Worm (Caenorhabditis elegans) whole organism, young adult: ENCODE results near the gene R07E5.7.

Experiments used
- B0019.2 ChIP-seq: fragments of 200-800 bp; sonication (Bioruptor generic); conservative IDR thresholded peaks from 2 replicates; pipeline ENCODE4 v1.3.6; 2022; ENCODE audit warnings: missing genetic modification reagents, missing genetic modification characterization, missing compliant biosample characterization
- C06A6.2 ChIP-seq: fragments of 200-800 bp; sonication (Bioruptor generic); conservative IDR thresholded peaks from 2 replicates; pipeline ENCODE4 v1.3.6; 2022; ENCODE audit warnings: missing genetic modification characterization, missing compliant biosample characterization
- D2030.7 ChIP-seq: fragments of 200-800 bp; sonication (Bioruptor generic); IDR thresholded peaks from 2 replicates; pipeline ENCODE4 v1.3.6; 2022; ENCODE audit warnings: missing genetic modification reagents, missing genetic modification characterization, missing compliant biosample characterization
- F23B12.7 ChIP-seq: sonication (generic microtip); optimal IDR thresholded peaks from 2 replicates; lab custom pipeline; 2017; ENCODE audit warnings: missing genetic modification characterization, mild to moderate bottlenecking, missing compliant biosample characterization, antibody characterized with exemption, moderate library complexity; ENCODE audit not compliant: insufficient read depth
- F33H1.4 ChIP-seq: fragments of 200-800 bp; sonication (Bioruptor generic); IDR thresholded peaks from 2 replicates; pipeline ENCODE4 v1.3.6; 2022; ENCODE audit warnings: missing genetic modification reagents, missing genetic modification characterization, missing compliant biosample characterization
- F39B2.1 ChIP-seq: fragments of 200-800 bp; sonication (Bioruptor generic); IDR thresholded peaks from 2 replicates; pipeline ENCODE4 v1.3.6; 2022; ENCODE audit warnings: missing genetic modification reagents, missing genetic modification characterization, missing compliant biosample characterization
- F49E8.2 ChIP-seq: sonication (generic microtip); optimal IDR thresholded peaks from 3 replicates; lab custom pipeline; 2017; ENCODE audit warnings: missing genetic modification characterization, mild to moderate bottlenecking, missing compliant biosample characterization, antibody characterized with exemption, moderate library complexity; ENCODE audit not compliant: insufficient read depth
- Y56A3A.18 ChIP-seq: fragments of 200-800 bp; sonication (Bioruptor generic); IDR thresholded peaks from 2 replicates; pipeline ENCODE4 v1.3.6; 2022; ENCODE audit warnings: missing genetic modification reagents, missing genetic modification characterization, missing compliant biosample characterization
- Y95B8A.8 ChIP-seq: fragments of 200-800 bp; sonication (Bioruptor generic); IDR thresholded peaks from 2 replicates; pipeline ENCODE4 v1.3.6; 2022; ENCODE audit warnings: missing genetic modification reagents, missing genetic modification characterization, missing compliant biosample characterization
- ceh-91 ChIP-seq: fragments of 200-800 bp; sonication (Bioruptor generic); IDR thresholded peaks from 2 replicates; pipeline ENCODE4 v1.3.6; 2022; ENCODE audit warnings: missing genetic modification reagents, missing genetic modification characterization, missing compliant biosample characterization
- dox-1 ChIP-seq: fragments of 200-800 bp; sonication (Bioruptor generic); IDR thresholded peaks from 2 replicates; pipeline ENCODE4 v1.3.6; 2022; ENCODE audit warnings: missing genetic modification reagents, missing genetic modification characterization, missing compliant biosample characterization
- dpff-1 ChIP-seq: sonication (generic microtip); optimal IDR thresholded peaks from 2 replicates; lab custom pipeline; 2017; ENCODE audit warnings: mild to moderate bottlenecking, missing genetic modification characterization, missing compliant biosample characterization
- dpl-1 ChIP-seq: fragments of 150-350 bp; optimal IDR thresholded peaks from 2 replicates; lab custom pipeline; 2014; ENCODE audit warnings: missing biosample characterization, missing genetic modification reagents, missing genetic modification characterization
- efl-1 ChIP-seq: fragments of 150-350 bp; optimal IDR thresholded peaks from 2 replicates; lab custom pipeline; 2014; ENCODE audit warnings: missing biosample characterization, missing genetic modification reagents, missing genetic modification characterization
- egrh-3 ChIP-seq: fragments of 200-800 bp; sonication (Bioruptor generic); IDR thresholded peaks from 2 replicates; pipeline ENCODE4 v1.3.6; 2022; ENCODE audit warnings: missing genetic modification reagents, missing genetic modification characterization, missing compliant biosample characterization
- gei-17 ChIP-seq: fragments of 200-800 bp; sonication (Bioruptor generic); optimal IDR thresholded peaks from 2 replicates; lab custom pipeline; 2018; ENCODE audit warnings: mild to moderate bottlenecking, missing genetic modification characterization, missing compliant biosample characterization
- him-1 ChIP-seq: sonication (generic microtip); optimal IDR thresholded peaks from 2 replicates; lab custom pipeline; 2016; ENCODE audit warnings: missing genotype, missing genetic modification reagents, missing genetic modification characterization, missing compliant biosample characterization
- hmg-1.2 ChIP-seq: fragments of 200-800 bp; sonication (Bioruptor generic); IDR thresholded peaks from 2 replicates; pipeline ENCODE4 v1.3.6; 2022; ENCODE audit warnings: missing genetic modification reagents, missing genetic modification characterization, missing compliant biosample characterization
- hmg-20 ChIP-seq: fragments of 200-800 bp; sonication (Bioruptor generic); IDR thresholded peaks from 2 replicates; pipeline ENCODE4 v1.3.6; 2022; ENCODE audit warnings: missing genetic modification reagents, missing genetic modification characterization, missing compliant biosample characterization
- hrde-1 ChIP-seq: sonication (generic microtip); optimal IDR thresholded peaks from 2 replicates; lab custom pipeline; 2016; ENCODE audit warnings: missing genetic modification characterization, mild to moderate bottlenecking, missing compliant biosample characterization, moderate library complexity, missing genotype, missing genetic modification reagents, borderline replicate concordance
- lin-35 ChIP-seq, 3 experiments: fragments of 150-350 bp in 2 of 3; sonication (generic microtip) in 1 of 3; optimal IDR thresholded peaks; 2 replicates each; lab custom pipeline; 2014 to 2018; ENCODE audit warnings: missing biosample characterization in 3 of 3, missing genetic modification characterization in 3 of 3, missing genetic modification reagents in 3 of 3
- lin-54 ChIP-seq: fragments of 200-800 bp; sonication (Bioruptor generic); optimal IDR thresholded peaks from 2 replicates; lab custom pipeline; 2018; ENCODE audit warnings: mild to moderate bottlenecking, missing genetic modification characterization, missing compliant biosample characterization
- lir-1 ChIP-seq: fragments of 200-800 bp; sonication (Bioruptor generic); conservative IDR thresholded peaks from 2 replicates; pipeline ENCODE4 v1.3.6; 2022; ENCODE audit warnings: missing genetic modification reagents, missing genetic modification characterization, missing compliant biosample characterization
- lsl-1 ChIP-seq: fragments of 200-800 bp; sonication (Bioruptor generic); optimal IDR thresholded peaks from 2 replicates; lab custom pipeline; 2018; ENCODE audit warnings: mild to moderate bottlenecking, missing genetic modification characterization, moderate library complexity, missing compliant biosample characterization
- madf-10 ChIP-seq: sonication (generic microtip); optimal IDR thresholded peaks from 2 replicates; lab custom pipeline; 2016; ENCODE audit warnings: mild to moderate bottlenecking, missing genetic modification characterization, missing compliant biosample characterization
- madf-6 ChIP-seq: fragments of 200-800 bp; sonication (Bioruptor generic); IDR thresholded peaks from 2 replicates; pipeline ENCODE4 v1.3.6; 2022; ENCODE audit warnings: missing genetic modification reagents, missing genetic modification characterization, missing compliant biosample characterization
- madf-8 ChIP-seq: fragments of 200-800 bp; sonication (Bioruptor generic); conservative IDR thresholded peaks from 2 replicates; pipeline ENCODE4 v1.3.6; 2022; ENCODE audit warnings: missing genetic modification reagents, missing genetic modification characterization, missing compliant biosample characterization
- nfya-1 ChIP-seq: sonication (generic microtip); optimal IDR thresholded peaks from 2 replicates; lab custom pipeline; 2017; ENCODE audit warnings: antibody characterized with exemption, missing compliant biosample characterization, missing genetic modification characterization, borderline replicate concordance; ENCODE audit not compliant: insufficient read depth
- nfya-2 ChIP-seq: fragments of 200-800 bp; sonication (Bioruptor generic); IDR thresholded peaks from 2 replicates; pipeline ENCODE4 v1.3.6; 2022; ENCODE audit warnings: missing genetic modification reagents, missing genetic modification characterization, missing compliant biosample characterization
- nfyb-1 ChIP-seq: fragments of 200-800 bp; sonication (Bioruptor generic); IDR thresholded peaks from 2 replicates; pipeline ENCODE4 v1.3.6; 2022; ENCODE audit warnings: missing genetic modification reagents, missing genetic modification characterization, missing compliant biosample characterization
- nhr-120 ChIP-seq: fragments of 200-800 bp; sonication (Bioruptor generic); IDR thresholded peaks from 2 replicates; pipeline ENCODE4 v1.3.6; 2022; ENCODE audit warnings: missing genetic modification characterization, missing compliant biosample characterization
- pha-4 ChIP-seq: fragments of 150-350 bp; sonication (generic microtip); optimal IDR thresholded peaks from 2 replicates; lab custom pipeline; 2014; ENCODE audit warnings: missing biosample characterization, missing genetic modification reagents, missing genetic modification characterization
- rcor-1 ChIP-seq: fragments of 200-800 bp; sonication (Bioruptor generic); IDR thresholded peaks from 2 replicates; pipeline ENCODE4 v1.3.6; 2022; ENCODE audit warnings: missing genetic modification reagents, missing genetic modification characterization, missing compliant biosample characterization
- repo-1 ChIP-seq: sonication (generic microtip); optimal IDR thresholded peaks from 2 replicates; lab custom pipeline; 2017; ENCODE audit warnings: mild to moderate bottlenecking, missing genetic modification characterization, missing compliant biosample characterization
- rpc-1 ChIP-seq, 2 experiments: fragments of 150-350 bp in 1 of 2; sonication (generic microtip) in 1 of 2; optimal IDR thresholded peaks; 2 replicates each; lab custom pipeline; 2014 to 2018; ENCODE audit warnings: missing biosample characterization in 1 of 2, missing genetic modification characterization in 1 of 2, missing genetic modification reagents in 1 of 2, missing genotype in 1 of 2
- sea-2 ChIP-seq: fragments of 200-800 bp; sonication (Bioruptor generic); IDR thresholded peaks from 2 replicates; pipeline ENCODE4 v1.3.6; 2022; ENCODE audit warnings: missing genetic modification characterization, missing compliant biosample characterization
- snpc-1.1 ChIP-seq: sonication (generic microtip); optimal IDR thresholded peaks from 2 replicates; lab custom pipeline; 2017; ENCODE audit warnings: missing genetic modification characterization, mild to moderate bottlenecking, missing compliant biosample characterization, antibody characterized with exemption, moderate library complexity, missing genotype, missing genetic modification reagents; ENCODE audit not compliant: insufficient read depth
- snpc-1.3 ChIP-seq: sonication (generic microtip); optimal IDR thresholded peaks from 2 replicates; lab custom pipeline; 2017; ENCODE audit warnings: missing genetic modification characterization, mild to moderate bottlenecking, missing compliant biosample characterization, antibody characterized with exemption, moderate library complexity, missing genotype, missing genetic modification reagents; ENCODE audit not compliant: insufficient read depth
- snpc-3.4 ChIP-seq: sonication (generic microtip); optimal IDR thresholded peaks from 2 replicates; lab custom pipeline; 2017; ENCODE audit warnings: missing genetic modification characterization, mild to moderate bottlenecking, missing compliant biosample characterization, antibody characterized with exemption, moderate library complexity, missing genotype, missing genetic modification reagents
- snpc-4 ChIP-seq, 5 experiments: fragments of 150-350 bp in 1 of 5; sonication (generic microtip) in 4 of 5; optimal IDR thresholded peaks; 2 replicates each; lab custom pipeline; 2014 to 2018; ENCODE audit warnings: missing genetic modification characterization in 5 of 5, missing biosample characterization in 3 of 5, antibody characterized with exemption in 2 of 5, mild to moderate bottlenecking in 2 of 5, missing compliant biosample characterization in 2 of 5, missing genotype in 2 of 5, moderate library complexity in 2 of 5, missing genetic modification reagents in 1 of 5
- tbp1 ChIP-seq: fragments of 200-800 bp; sonication (Bioruptor generic); optimal IDR thresholded peaks from 2 replicates; lab custom pipeline; 2018; ENCODE audit warnings: mild to moderate bottlenecking, missing genetic modification characterization, missing compliant biosample characterization
- tlf-1 ChIP-seq: fragments of 200-800 bp; sonication (Bioruptor generic); optimal IDR thresholded peaks from 2 replicates; lab custom pipeline; 2018; ENCODE audit warnings: mild to moderate bottlenecking, missing genetic modification characterization, missing compliant biosample characterization
- unc-130 ChIP-seq: sonication (generic microtip); optimal IDR thresholded peaks from 2 replicates; lab custom pipeline; 2016; ENCODE audit warnings: missing genetic modification reagents, missing genetic modification characterization, missing compliant biosample characterization
- xnd-1 ChIP-seq: sonication (generic microtip); optimal IDR thresholded peaks from 2 replicates; lab custom pipeline; 2016; ENCODE audit warnings: missing genotype, missing genetic modification reagents, missing genetic modification characterization, missing compliant biosample characterization
- zim-3 ChIP-seq: sonication (generic microtip); optimal IDR thresholded peaks from 2 replicates; lab custom pipeline; 2017; ENCODE audit warnings: mild to moderate bottlenecking, missing genetic modification characterization, moderate library complexity, missing compliant biosample characterization
- ztf-6 ChIP-seq: fragments of 200-800 bp; sonication (Bioruptor generic); IDR thresholded peaks from 2 replicates; pipeline ENCODE4 v1.3.6; 2022; ENCODE audit warnings: missing genetic modification reagents, missing genetic modification characterization, missing compliant biosample characterization

R07E5.7 gene

DNA sequence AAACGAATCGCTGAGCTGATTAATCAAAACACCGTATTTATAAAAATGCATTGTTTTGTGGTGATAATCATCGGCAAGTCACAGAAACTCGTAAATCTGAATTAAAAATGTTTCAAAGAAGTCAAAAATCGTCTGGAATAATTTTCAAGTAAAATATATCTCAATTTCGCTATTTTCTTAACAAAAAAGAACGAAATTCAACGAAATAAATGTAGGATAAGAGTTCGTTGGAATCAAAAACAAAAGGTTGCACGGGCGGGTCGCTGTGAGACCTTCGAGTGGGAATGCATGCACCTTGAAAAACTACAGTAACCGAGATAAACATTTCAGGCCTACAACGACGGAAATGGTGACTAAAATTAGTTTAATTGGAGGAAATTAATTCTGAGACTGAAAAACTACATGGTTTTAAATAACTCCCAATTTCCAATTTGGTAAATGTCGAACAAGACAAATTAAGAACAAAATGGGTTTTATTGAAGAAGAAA lies 15.4 kb upstream of the R07E5.7 start, which contains the start of gene C28A5.1:
Gene C28A5.1, minus strand, starts transcription at position 51 of the 488 bp plus-strand sequence.
- no peak for TF ChIP-seq nhr-120 (GFP tag; lab: Robert Waterston, UW)
- no peak for TF ChIP-seq rpc-1 (optimal IDR thresholded peaks at IDR 0.05; lab: Kevin White, UChicago)
- peak; percentile 13 for TF ChIP-seq rpc-1 (tag; optimal IDR thresholded peaks at IDR 0.05; lab: Kevin White, UChicago)
- TF ChIP-seq dpff-1 = no peak
- TF ChIP-seq snpc-1.3 = peak; percentile 81
- TF ChIP-seq ztf-6 (GFP tag; lab: Robert Waterston, UW) = no peak
- no peak for TF ChIP-seq gei-17 (GFP tag; lab: Kevin White, UChicago)
- peak; percentile 39 for TF ChIP-seq tbp1 (GFP tag; lab: Kevin White, UChicago)
- peak; percentile 48 for TF ChIP-seq snpc-1.1 (tag; lab: Kevin White, UChicago)
- TF ChIP-seq Y95B8A.8 (GFP tag; lab: Robert Waterston, UW) = 0 out of 2 replicates have a peak, but pooled peaks have one; percentile 63
- peak; percentile 79 for TF ChIP-seq dox-1
- no peak for TF ChIP-seq nfyb-1 (GFP tag; lab: Robert Waterston, UW)
- peak; percentile 90 for TF ChIP-seq snpc-3.4 (tag; lab: Kevin White, UChicago)
- TF ChIP-seq snpc-4 (GFP tag; optimal IDR thresholded peaks at IDR 0.05; lab: Kevin White, UChicago) = peak; percentile 14
- peak in 2 of 4 experiments; percentile 14 to 34 for TF ChIP-seq snpc-4 (tag; optimal IDR thresholded peaks at IDR 0.05; lab: Kevin White, UChicago)
- TF ChIP-seq hrde-1 (tag; lab: Kevin White, UChicago) = peak; percentile 67
- TF ChIP-seq hmg-20 (GFP tag; lab: Robert Waterston, UW) = no peak
- TF ChIP-seq lsl-1 (GFP tag; lab: Kevin White, UChicago) = peak; percentile 97
- TF ChIP-seq madf-8 = peak; percentile 96
- TF ChIP-seq tlf-1 (GFP tag; lab: Kevin White, UChicago) = peak; percentile 30
- peak; percentile 68 for TF ChIP-seq F49E8.2
- peak; percentile 41 for TF ChIP-seq lin-54 (GFP tag; lab: Kevin White, UChicago)
- TF ChIP-seq C06A6.2 (GFP tag; lab: Robert Waterston, UW) = no peak
- peak; percentile 86 for TF ChIP-seq him-1 (tag; lab: Kevin White, UChicago)
- TF ChIP-seq xnd-1 (tag; lab: Kevin White, UChicago) = peak; percentile 91
- no peak for TF ChIP-seq sea-2 (GFP tag; lab: Robert Waterston, UW)
- no peak for TF ChIP-seq pha-4
- TF ChIP-seq madf-6 (GFP tag; lab: Robert Waterston, UW) = peak; percentile 97
- TF ChIP-seq ceh-91 (GFP tag; lab: Robert Waterston, UW) = peak; percentile 77
- TF ChIP-seq nfya-1 (tag; lab: Kevin White, UChicago) = no peak
- no peak for TF ChIP-seq egrh-3 (GFP tag; lab: Robert Waterston, UW)
- no peak for TF ChIP-seq nfya-2 (GFP tag; lab: Robert Waterston, UW)
- TF ChIP-seq F39B2.1 (GFP tag; lab: Robert Waterston, UW) = no peak
- TF ChIP-seq F23B12.7 (tag; lab: Kevin White, UChicago) = peak; percentile 65
- peak; percentile 7; the same call in 1 of the 2 replicates for TF ChIP-seq rcor-1 (GFP tag; lab: Robert Waterston, UW)
- TF ChIP-seq lir-1 (GFP tag; lab: Robert Waterston, UW) = no peak
- TF ChIP-seq madf-10 (tag; lab: Kevin White, UChicago) = no peak
- TF ChIP-seq efl-1 (GFP tag; lab: Kevin White, UChicago) = peak; percentile 81
- peak; percentile 91 for TF ChIP-seq D2030.7
- TF ChIP-seq zim-3 (tag; lab: Kevin White, UChicago) = no peak
- no peak for TF ChIP-seq repo-1 (tag; lab: Kevin White, UChicago)
- TF ChIP-seq F33H1.4 (GFP tag; lab: Robert Waterston, UW) = peak; percentile 95
- TF ChIP-seq B0019.2 (GFP tag; lab: Robert Waterston, UW) = no peak
- peak; percentile 44 for TF ChIP-seq dpl-1
- TF ChIP-seq unc-130 (GFP tag; lab: Kevin White, UChicago) = peak; percentile 79
- 0 out of 2 replicates have a peak, but pooled peaks have one; percentile 25 for TF ChIP-seq Y56A3A.18 (GFP tag; lab: Robert Waterston, UW)
- peak in 1 of 3 experiments; percentile 41 for TF ChIP-seq lin-35 (GFP tag; optimal IDR thresholded peaks at IDR 0.05; lab: Kevin White, UChicago)
- peak; percentile 26; the same call in 1 of the 2 replicates for TF ChIP-seq hmg-1.2
